Worm (Caenorhabditis elegans) whole organism, L2 larva: ENCODE results near the gene cbp-1.

Experiments used
- C34F6.9 ChIP-seq: fragments of 150-350 bp; optimal IDR thresholded peaks from 2 replicates; lab custom pipeline; 2014; ENCODE audit warnings: missing biosample characterization, missing genetic modification characterization
- F13H6.1 ChIP-seq: sonication (generic microtip); optimal IDR thresholded peaks from 2 replicates; lab custom pipeline; 2016; ENCODE audit warnings: missing genetic modification characterization, missing compliant biosample characterization
- R02D3.7 ChIP-seq: fragments of 150-350 bp; optimal IDR thresholded peaks from 2 replicates; lab custom pipeline; 2014; ENCODE audit warnings: missing biosample characterization, missing genetic modification characterization
- Y55F3AM.14 ChIP-seq: fragments of 200-800 bp; sonication (Bioruptor generic); optimal IDR thresholded peaks from 2 replicates; lab custom pipeline; 2018; ENCODE audit warnings: mild to moderate bottlenecking, missing genetic modification characterization, missing compliant biosample characterization
- ZK546.5 ChIP-seq: sonication (generic microtip); optimal IDR thresholded peaks from 2 replicates; lab custom pipeline; 2017; ENCODE audit warnings: missing biosample characterization, missing genetic modification characterization
- blmp-1 ChIP-seq: sonication (generic microtip); optimal IDR thresholded peaks from 2 replicates; lab custom pipeline; 2017; ENCODE audit warnings: missing genetic modification characterization, mild to moderate bottlenecking, missing compliant biosample characterization, antibody characterized with exemption, moderate library complexity; ENCODE audit not compliant: insufficient read depth
- crh-2 ChIP-seq: sonication (generic microtip); optimal IDR thresholded peaks from 2 replicates; lab custom pipeline; 2017; ENCODE audit warnings: missing biosample characterization, missing genetic modification characterization
- elt-3 ChIP-seq: sonication (generic microtip); optimal IDR thresholded peaks from 2 replicates; lab custom pipeline; 2017; ENCODE audit warnings: missing biosample characterization, missing genetic modification characterization
- fos-1 ChIP-seq: fragments of 150-350 bp; optimal IDR thresholded peaks from 2 replicates; lab custom pipeline; 2014; ENCODE audit warnings: missing biosample characterization, missing genetic modification characterization
- gmeb-1 ChIP-seq: fragments of 150-350 bp; optimal IDR thresholded peaks from 2 replicates; lab custom pipeline; 2014; ENCODE audit warnings: missing biosample characterization, missing genetic modification characterization
- lin-11 ChIP-seq: fragments of 150-350 bp; sonication (generic microtip); optimal IDR thresholded peaks from 2 replicates; lab custom pipeline; 2014; ENCODE audit warnings: missing biosample characterization, missing genetic modification characterization, inconsistent platforms, mixed read lengths
- lin-13 ChIP-seq: fragments of 150-350 bp; optimal IDR thresholded peaks from 2 replicates; lab custom pipeline; 2014; ENCODE audit warnings: missing biosample characterization, missing genetic modification reagents, missing genetic modification characterization
- lsy-2 ChIP-seq, 2 experiments: fragments of 150-350 bp in 1 of 2; sonication (generic microtip) in 1 of 2; optimal IDR thresholded peaks; 2 replicates each; lab custom pipeline; 2014 to 2017; ENCODE audit warnings: missing biosample characterization in 2 of 2, missing genetic modification characterization in 2 of 2
- mab-5 ChIP-seq: fragments of 150-350 bp; optimal IDR thresholded peaks from 2 replicates; lab custom pipeline; 2014; ENCODE audit warnings: missing biosample characterization, missing genetic modification characterization
- mdl-1 ChIP-seq, 2 experiments: fragments of 150-350 bp in 1 of 2; sonication (generic microtip) in 1 of 2; optimal IDR thresholded peaks; 2 replicates each; lab custom pipeline; 2017; ENCODE audit warnings: missing biosample characterization in 2 of 2, missing genetic modification characterization in 2 of 2
- nhr-10 ChIP-seq: sonication (generic microtip); optimal IDR thresholded peaks from 2 replicates; lab custom pipeline; 2017; ENCODE audit warnings: missing biosample characterization, missing genetic modification characterization
- nhr-11 ChIP-seq: fragments of 150-350 bp; optimal IDR thresholded peaks from 2 replicates; lab custom pipeline; 2014; ENCODE audit warnings: missing biosample characterization, missing genetic modification characterization
- nhr-12 ChIP-seq: fragments of 150-350 bp; optimal IDR thresholded peaks from 2 replicates; lab custom pipeline; 2014; ENCODE audit warnings: missing biosample characterization, missing genetic modification characterization
- nhr-129 ChIP-seq: fragments of 150-350 bp; optimal IDR thresholded peaks from 2 replicates; lab custom pipeline; 2014; ENCODE audit warnings: missing biosample characterization, missing genetic modification characterization
- nhr-21 ChIP-seq: fragments of 150-350 bp; optimal IDR thresholded peaks from 2 replicates; lab custom pipeline; 2014; ENCODE audit warnings: missing biosample characterization, missing genetic modification characterization
- nhr-25 ChIP-seq: fragments of 150-350 bp; sonication (generic microtip); optimal IDR thresholded peaks from 3 replicates; lab custom pipeline; 2014; ENCODE audit warnings: missing biosample characterization, missing genetic modification characterization
- nhr-6 ChIP-seq: fragments of 150-350 bp; optimal IDR thresholded peaks from 2 replicates; lab custom pipeline; 2014; ENCODE audit warnings: missing biosample characterization, missing genetic modification characterization
- peb-1 ChIP-seq: fragments of 150-350 bp; optimal IDR thresholded peaks from 2 replicates; lab custom pipeline; 2014; ENCODE audit warnings: missing biosample characterization, missing genetic modification characterization
- sem-4 ChIP-seq: fragments of 150-350 bp; optimal IDR thresholded peaks from 2 replicates; lab custom pipeline; 2014; ENCODE audit warnings: missing biosample characterization, missing genetic modification reagents, missing genetic modification characterization
- skn-1 ChIP-seq: sonication (generic microtip); optimal IDR thresholded peaks from 2 replicates; lab custom pipeline; 2017; ENCODE audit warnings: missing biosample characterization, missing genetic modification characterization
- sma-3 ChIP-seq: sonication (generic microtip); optimal IDR thresholded peaks from 2 replicates; lab custom pipeline; 2016; ENCODE audit warnings: missing genetic modification reagents, missing genetic modification characterization, missing compliant biosample characterization
- sma-9 ChIP-seq, 2 experiments: fragments of 150-350 bp in 1 of 2; sonication (generic microtip) in 1 of 2; optimal IDR thresholded peaks; 2 replicates each; lab custom pipeline; 2014 to 2016; ENCODE audit warnings: missing genetic modification characterization in 2 of 2, mild to moderate bottlenecking in 1 of 2, missing biosample characterization in 1 of 2, missing compliant biosample characterization in 1 of 2, missing genetic modification reagents in 1 of 2, moderate library complexity in 1 of 2
- snpc-4 ChIP-seq: fragments of 150-350 bp; optimal IDR thresholded peaks from 2 replicates; lab custom pipeline; 2014; ENCODE audit warnings: missing biosample characterization, missing genetic modification characterization
- unc-39 ChIP-seq: fragments of 150-350 bp; optimal IDR thresholded peaks from 2 replicates; lab custom pipeline; 2014; ENCODE audit warnings: missing biosample characterization, missing genetic modification characterization
- unc-55 ChIP-seq: fragments of 150-350 bp; sonication (generic microtip); optimal IDR thresholded peaks from 3 replicates; lab custom pipeline; 2014; ENCODE audit warnings: missing biosample characterization, missing genetic modification reagents, missing genetic modification characterization
- unc-62 ChIP-seq: fragments of 150-350 bp; optimal IDR thresholded peaks from 2 replicates; lab custom pipeline; 2014; ENCODE audit warnings: missing biosample characterization, missing genetic modification reagents, missing genetic modification characterization
- ztf-1 ChIP-seq: fragments of 200-800 bp; sonication (Bioruptor generic); conservative IDR thresholded peaks from 2 replicates; pipeline ENCODE4 v1.3.6; 2022; ENCODE audit warnings: missing genetic modification characterization, missing compliant biosample characterization
- ztf-11 ChIP-seq: sonication (generic microtip); optimal IDR thresholded peaks from 2 replicates; lab custom pipeline; 2017; ENCODE audit warnings: missing biosample characterization, missing genetic modification characterization
- ztf-4 ChIP-seq: fragments of 150-350 bp; optimal IDR thresholded peaks from 2 replicates; lab custom pipeline; 2014; ENCODE audit warnings: missing biosample characterization, missing genetic modification characterization

The cbp-1 gene

DNA sequence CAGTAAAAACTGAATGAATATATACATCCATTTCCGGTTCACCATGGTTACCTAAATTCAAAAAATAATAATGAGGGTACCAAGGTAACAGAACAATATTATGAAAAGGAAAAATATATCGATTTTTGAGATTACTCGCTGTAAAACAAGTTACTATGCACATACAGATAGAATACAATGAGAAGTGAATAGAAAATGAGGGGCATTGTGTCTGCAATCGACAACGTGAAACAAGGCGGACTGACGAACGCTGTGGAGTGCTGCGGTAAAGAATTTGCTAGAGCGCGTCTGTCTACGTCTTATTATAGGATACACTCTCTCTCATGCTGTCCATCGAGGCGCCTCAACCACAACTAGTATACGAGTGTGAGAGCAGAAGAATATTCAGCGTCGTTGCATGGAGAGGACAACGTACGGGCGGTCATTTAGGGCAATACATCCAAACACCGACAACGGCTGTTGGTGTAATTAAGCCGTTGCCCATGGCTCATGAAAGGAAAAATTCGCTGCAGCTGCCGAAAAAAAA is 50.8 kb downstream of the cbp-1 start, which contains the start of gene cnx-1 (continued):
- TF ChIP-seq ztf-1 (GFP tag; lab: Robert Waterston, UW) (no peak), nhr-6 (tag; lab: Kevin White, UChicago) (no peak), mdl-1 (tag; optimal IDR thresholded peaks at IDR 0.05; lab: Kevin White, UChicago) (no peak)

DNA sequence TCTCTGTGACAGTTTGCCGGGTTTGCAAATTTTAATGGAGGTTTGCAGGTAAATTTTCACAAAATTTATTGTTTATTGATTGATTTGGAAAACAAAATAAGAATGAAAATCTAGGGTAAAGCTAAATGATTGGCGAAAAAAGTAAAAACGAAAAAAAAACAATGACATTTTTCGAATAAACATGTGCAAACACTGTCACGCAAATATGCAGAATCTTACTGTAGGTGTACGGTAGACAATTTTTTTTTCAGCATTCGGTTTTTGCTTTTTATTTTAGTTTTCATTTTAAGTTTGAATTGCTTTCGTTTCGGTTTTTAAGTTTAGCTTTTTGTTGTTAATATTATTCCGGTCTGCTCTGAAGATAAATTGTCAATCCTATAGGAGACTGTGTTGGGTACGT is 51.6 kb downstream of the cbp-1 start:
- no peak for TF ChIP-seq lin-13 (GFP tag; lab: Kevin White, UChicago)
- TF ChIP-seq lsy-2 (tag; optimal IDR thresholded peaks at IDR 0.05; lab: Kevin White, UChicago): peak in 1 of 2 experiments; percentile 70
- no peak for TF ChIP-seq R02D3.7 (tag; lab: Kevin White, UChicago)
- TF ChIP-seq snpc-4 (tag; lab: Kevin White, UChicago): no peak

DNA sequence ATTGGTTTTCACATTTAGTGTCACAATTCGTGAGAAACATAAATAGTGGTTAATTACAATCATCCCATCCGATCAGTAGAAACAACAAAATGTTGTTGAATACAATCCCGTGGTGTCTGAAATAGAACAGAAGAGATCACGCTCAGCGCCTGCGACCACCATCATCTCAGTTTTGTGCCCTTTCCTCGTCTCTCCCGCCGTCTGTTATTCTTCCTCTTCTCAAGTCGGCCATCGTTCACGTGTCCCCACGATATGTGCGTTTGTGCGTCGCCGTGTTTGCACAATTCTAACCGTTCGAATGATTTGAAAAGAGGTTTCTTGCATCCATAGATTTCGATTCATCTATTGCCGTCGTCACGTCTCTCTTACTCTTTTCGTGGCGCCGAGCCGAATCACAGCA is 52.5 kb downstream of the cbp-1 start, which contains the start of gene panl-3:
Gene panl-3, plus strand, starts transcription at position 294 of the 400 bp plus-strand sequence.
- peak in 1 of 2 experiments; percentile 79 for TF ChIP-seq mdl-1 (tag; optimal IDR thresholded peaks at IDR 0.05; lab: Kevin White, UChicago)
- TF ChIP-seq C34F6.9: peak; percentile 82
- peak; percentile 65 for TF ChIP-seq gmeb-1 (tag; lab: Kevin White, UChicago)
- peak; percentile 48 for TF ChIP-seq nhr-21 (tag; lab: Kevin White, UChicago)
- peak; percentile 41 for TF ChIP-seq lin-11 (tag; lab: Kevin White, UChicago)
- peak; percentile 53 for TF ChIP-seq crh-2 (tag; lab: Kevin White, UChicago)
- TF ChIP-seq ztf-4 (tag; lab: Kevin White, UChicago): peak; percentile 0
- peak; percentile 55 for TF ChIP-seq F13H6.1
- no peak for TF ChIP-seq R02D3.7 (tag; lab: Kevin White, UChicago)
- peak; percentile 51 for TF ChIP-seq lin-13 (GFP tag; lab: Kevin White, UChicago)
- TF ChIP-seq sma-3 (GFP tag; lab: Kevin White, UChicago): peak; percentile 72
- peak; percentile 91 for TF ChIP-seq nhr-129 (tag; lab: Kevin White, UChicago)
- no peak for TF ChIP-seq unc-62 (GFP tag; lab: Kevin White, UChicago)
- peak; percentile 42 to 75 for TF ChIP-seq lsy-2 (tag; optimal IDR thresholded peaks at IDR 0.05; lab: Kevin White, UChicago)
- peak; percentile 42 for TF ChIP-seq sma-9 (GFP tag; optimal IDR thresholded peaks at IDR 0.05; lab: Kevin White, UChicago)
- TF ChIP-seq sma-9 (tag; optimal IDR thresholded peaks at IDR 0.05; lab: Kevin White, UChicago): no peak
- peak; percentile 56 for TF ChIP-seq unc-55
- TF ChIP-seq peb-1 (tag; lab: Kevin White, UChicago): no peak
- TF ChIP-seq nhr-25: peak; percentile 67
- peak; percentile 71 for TF ChIP-seq sem-4
- TF ChIP-seq Y55F3AM.14 (GFP tag; lab: Kevin White, UChicago): no peak
- peak; percentile 4 for TF ChIP-seq blmp-1 (tag; lab: Kevin White, UChicago)
- no peak for TF ChIP-seq nhr-11
- TF ChIP-seq fos-1: peak; percentile 12
- TF ChIP-seq, all 48 proteins: peak for 18

DNA sequence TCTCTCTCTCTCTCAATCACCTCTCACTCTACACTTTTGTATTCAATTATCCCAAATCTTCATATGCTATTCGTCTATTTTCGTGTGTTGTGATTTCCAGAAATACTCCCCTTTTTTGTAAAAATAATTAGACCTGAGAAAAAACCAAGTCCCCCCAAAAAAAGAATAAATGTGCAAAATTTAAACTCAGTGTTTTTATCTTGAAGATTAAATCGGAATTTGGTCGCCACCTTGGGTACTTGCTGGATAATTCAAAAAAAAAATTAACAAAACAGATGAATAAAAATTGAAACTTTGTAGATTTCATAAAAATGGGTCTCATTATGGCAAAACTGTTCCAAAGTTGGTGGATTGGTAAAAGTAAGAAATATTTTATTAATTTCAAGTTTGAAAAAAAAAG is 56.6 kb downstream of the cbp-1 start, which contains the start of gene arl-5:
Gene arl-5, plus strand, starts transcription at position 301 of the 400 bp plus-strand sequence.
- TF ChIP-seq sma-9 (GFP tag; optimal IDR thresholded peaks at IDR 0.05; lab: Kevin White, UChicago): no peak
- no peak for TF ChIP-seq sma-9 (tag; optimal IDR thresholded peaks at IDR 0.05; lab: Kevin White, UChicago)
- TF ChIP-seq skn-1 (tag; lab: Kevin White, UChicago): no peak
- TF ChIP-seq ztf-11 (tag; lab: Kevin White, UChicago): no peak
- no peak for TF ChIP-seq elt-3
- TF ChIP-seq sem-4: no peak
- no peak for TF ChIP-seq lin-13 (GFP tag; lab: Kevin White, UChicago)
- no peak for TF ChIP-seq lsy-2 (tag; optimal IDR thresholded peaks at IDR 0.05; lab: Kevin White, UChicago)
- no peak for TF ChIP-seq gmeb-1 (tag; lab: Kevin White, UChicago)
- no peak for TF ChIP-seq ztf-4 (tag; lab: Kevin White, UChicago)
- no peak for TF ChIP-seq nhr-10

DNA sequence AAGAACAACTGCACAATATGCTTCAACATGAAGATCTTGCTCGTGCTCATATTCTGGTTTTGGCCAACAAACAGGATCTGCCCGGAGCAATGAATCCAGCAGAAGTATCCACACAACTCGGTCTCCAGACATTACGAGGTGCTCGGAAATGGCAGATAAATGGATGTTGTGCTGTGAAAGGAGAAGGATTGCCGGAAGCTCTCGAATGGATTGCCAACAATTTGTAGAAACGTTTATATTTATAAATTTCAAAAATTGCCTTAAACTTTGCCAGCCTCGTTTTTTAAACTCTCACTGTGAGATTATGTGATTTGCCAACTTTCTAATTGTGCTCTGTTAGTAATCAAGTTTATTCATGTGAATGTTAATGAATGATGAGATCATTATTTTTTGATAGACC is 57.4 kb downstream of the cbp-1 start:
- TF ChIP-seq R02D3.7 (tag; lab: Kevin White, UChicago) (no peak), mab-5 (no peak), unc-39 (tag; lab: Kevin White, UChicago) (no peak), ZK546.5 (tag; lab: Kevin White, UChicago) (no peak), nhr-12 (tag; lab: Kevin White, UChicago) (no peak)
